Worm (Caenorhabditis elegans): ENCODE data around the gene lsm-1.

Gene lsm-1

ce11 chrII:11126312-11127000 is at the start of gene lsm-1, which contains the start of gene rps-9:
Gene lsm-1, plus strand, starts transcription at chrII:11126950.
Gene rps-9, minus strand, starts transcription at chrII:11126362.
- TF ChIP-seq nfya-1 (tag; optimal IDR thresholded peaks at IDR 0.05) (peak; percentile 70), hlh-8 (tag; optimal IDR thresholded peaks at IDR 0.05) (no peak), unc-55 (GFP tag; optimal IDR thresholded peaks at IDR 0.05) (peak; percentile 19)

ce11 chrII:11086770-11087169 is 40.0 kb upstream of the lsm-1 start:
- TF ChIP-seq ceh-31 (tag; optimal IDR thresholded peaks at IDR 0.05) (peak; percentile 18), unc-42 (tag; optimal IDR thresholded peaks at IDR 0.05) (peak; percentile 77), eyg-1 (tag; optimal IDR thresholded peaks at IDR 0.05) (no peak), ets-4 (tag; optimal IDR thresholded peaks at IDR 0.05) (no peak), F13H6.1 (tag; optimal IDR thresholded peaks at IDR 0.05) (no peak), fkh-6 (tag; optimal IDR thresholded peaks at IDR 0.05) (no peak), pag-3 (tag; optimal IDR thresholded peaks at IDR 0.05; ENCODE audit: borderline replicate concordance) (no peak), ttx-3 (tag; optimal IDR thresholded peaks at IDR 0.05) (no peak), tbx-2 (tag; optimal IDR thresholded peaks at IDR 0.05) (no peak)

- TF ChIP-seq ceh-31 (tag; optimal IDR thresholded peaks at IDR 0.05) (peak; percentile 5), C08G9.2 (tag; optimal IDR thresholded peaks at IDR 0.05) (no peak), unc-42 (tag; optimal IDR thresholded peaks at IDR 0.05) (peak; percentile 97), ceh-6 (GFP tag; optimal IDR thresholded peaks at IDR 0.05) (peak; percentile 0), tbx-2 (tag; optimal IDR thresholded peaks at IDR 0.05) (no peak), ceh-45 (GFP tag; IDR thresholded peaks at IDR 0.05) (no peak)
Observed at ce11 chrII:11088137-11088536, 38.6 kb upstream of the lsm-1 start.

- TF ChIP-seq F13H6.1 (tag; optimal IDR thresholded peaks at IDR 0.05) = no peak
Observed at ce11 chrII:11089356-11089755, 37.4 kb upstream of the lsm-1 start, which contains the start of gene unc-53. Gene unc-53, minus strand, starts transcription at chrII:11089456.

ce11 chrII:11091577-11091976 is 35.2 kb upstream of the lsm-1 start:
- TF ChIP-seq unc-42 (tag; optimal IDR thresholded peaks at IDR 0.05) (peak; percentile 91), fkh-10 (GFP tag; optimal IDR thresholded peaks at IDR 0.05) (peak; percentile 37), T23F11.4 (GFP tag; optimal IDR thresholded peaks at IDR 0.05) (no peak), ztf-16 (tag; optimal IDR thresholded peaks at IDR 0.05) (no peak), ama-1 (optimal IDR thresholded peaks at IDR 0.05) (no peak)

- no peak for TF ChIP-seq che-1 (tag; optimal IDR thresholded peaks at IDR 0.05)
- no peak for TF ChIP-seq tbx-2 (tag; optimal IDR thresholded peaks at IDR 0.05)
- TF ChIP-seq odd-2 (tag; optimal IDR thresholded peaks at IDR 0.05) = no peak
- TF ChIP-seq syd-9 (tag; optimal IDR thresholded peaks at IDR 0.05) = no peak
- no peak for TF ChIP-seq ets-4 (tag; optimal IDR thresholded peaks at IDR 0.05)
- no peak for TF ChIP-seq ama-1 (optimal IDR thresholded peaks at IDR 0.05)
- TF ChIP-seq zip-5 (tag; optimal IDR thresholded peaks at IDR 0.05) = no peak
- TF ChIP-seq C08G9.2 (tag; optimal IDR thresholded peaks at IDR 0.05) = no peak
- TF ChIP-seq unc-3 (GFP tag; conservative IDR thresholded peaks at IDR 0.05) = no peak
- TF ChIP-seq unc-3 (tag; optimal IDR thresholded peaks at IDR 0.05) = no peak
- no peak for TF ChIP-seq ceh-6 (GFP tag; optimal IDR thresholded peaks at IDR 0.05)
- no peak for TF ChIP-seq mec-3 (tag; optimal IDR thresholded peaks at IDR 0.05; ENCODE audit: borderline replicate concordance)
- no peak for TF ChIP-seq ceh-18 (tag; optimal IDR thresholded peaks at IDR 0.05)
- no peak for TF ChIP-seq pat-9 (tag; optimal IDR thresholded peaks at IDR 0.05)
- TF ChIP-seq K02D7.2 (tag; optimal IDR thresholded peaks at IDR 0.05) = no peak
- TF ChIP-seq madf-2 (tag; optimal IDR thresholded peaks at IDR 0.05) = no peak
- no peak for TF ChIP-seq unc-86 (tag; optimal IDR thresholded peaks at IDR 0.05)
- TF ChIP-seq ceh-14 (tag; optimal IDR thresholded peaks at IDR 0.05) = no peak
- no peak for TF ChIP-seq fax-1 (tag; optimal IDR thresholded peaks at IDR 0.05)
Observed at ce11 chrII:11092413-11092812, 34.3 kb upstream of the lsm-1 start, which contains the start of gene rpl-42. Gene rpl-42, plus strand, starts transcription at chrII:11092713.

Data from whole organism, late embryonic.